Fruit fly (Drosophila melanogaster): ENCODE results near the gene CG17298.
A peak's percentile ranks its signal among the peaks of the same experiment; 100 is the strongest.

Gene CG17298

DNA sequence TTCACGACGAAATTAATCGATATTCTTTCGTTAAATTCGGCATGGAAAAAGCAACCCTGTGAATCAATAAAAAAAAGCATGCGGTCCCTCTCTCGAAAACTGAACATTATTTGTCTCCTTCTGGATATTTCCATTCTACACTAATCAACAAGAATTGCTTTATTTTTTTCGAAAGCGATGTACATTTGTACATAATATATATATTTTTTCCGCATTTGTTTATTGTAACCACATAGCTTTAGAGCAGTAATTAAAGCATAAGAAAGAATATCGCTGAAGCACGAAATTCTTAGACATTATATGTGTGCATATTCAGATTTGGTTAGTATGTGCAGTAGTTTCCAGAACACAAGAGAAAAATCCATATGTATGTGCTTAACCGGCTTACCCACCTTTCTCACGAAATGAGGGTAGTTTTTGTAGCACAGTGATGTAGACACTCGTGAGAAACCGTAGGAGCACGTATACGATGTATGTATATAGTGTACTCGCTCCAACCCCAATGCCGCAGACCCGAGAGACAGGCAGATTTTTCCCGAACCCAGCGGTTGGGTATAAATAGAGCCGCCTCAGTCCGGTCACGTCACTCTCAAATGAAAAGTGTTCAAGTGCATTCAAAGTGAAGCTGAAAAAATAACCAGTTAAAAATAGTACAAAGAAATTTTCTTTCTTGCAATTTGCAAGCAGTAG is 13.2 kb downstream of the CG17298 start (continued):
- peak; percentile 83 for TF ChIP-seq CG9437 (GFP tag; optimal IDR thresholded peaks at IDR 0.05)
- TF ChIP-seq CG31224 (GFP tag; IDR thresholded peaks at IDR 0.05) = no peak
- TF ChIP-seq bbx (GFP tag; IDR thresholded peaks at IDR 0.05; ENCODE audit: partially characterized antibody) = no peak
- TF ChIP-seq CG10321 (GFP tag; IDR thresholded peaks at IDR 0.05) = no peak
- TF ChIP-seq CG6683 (GFP tag; optimal IDR thresholded peaks at IDR 0.05) = peak; percentile 68
- TF ChIP-seq toy (GFP tag; IDR thresholded peaks at IDR 0.05) = no peak
- peak; percentile 83 for TF ChIP-seq phol (tag; optimal IDR thresholded peaks at IDR 0.05)
- peak; percentile 93 for TF ChIP-seq CG10147 (GFP tag; optimal IDR thresholded peaks at IDR 0.05)
- TF ChIP-seq zf30C (GFP tag; optimal IDR thresholded peaks at IDR 0.05) = no peak
- TF ChIP-seq CkIIα-i1 (GFP tag; IDR thresholded peaks at IDR 0.05) = no peak
- TF ChIP-seq CG5953 (GFP tag; IDR thresholded peaks at IDR 0.05) = no peak
- TF ChIP-seq CG9215 (GFP tag; IDR thresholded peaks at IDR 0.05) = no peak
- TF ChIP-seq CG13123 (GFP tag; optimal IDR thresholded peaks at IDR 0.05) = peak; percentile 60
- TF ChIP-seq Sin3A (optimal IDR thresholded peaks at IDR 0.05) = no peak
- TF ChIP-seq fd64A (GFP tag; optimal IDR thresholded peaks at IDR 0.05) = peak; percentile 14
- TF ChIP-seq CG4282 (GFP tag; optimal IDR thresholded peaks at IDR 0.05) = no peak
- TF ChIP-seq lola (GFP tag; optimal IDR thresholded peaks at IDR 0.05) = peak in 1 of 3 experiments; percentile 89
- TF ChIP-seq Hr51 (GFP tag; optimal IDR thresholded peaks at IDR 0.05) = peak; percentile 73 to 90
- TF ChIP-seq Gsc (GFP tag; IDR thresholded peaks at IDR 0.05) = no peak
- TF ChIP-seq CG17802 (tag; optimal IDR thresholded peaks at IDR 0.05) = no peak
- TF ChIP-seq pros (GFP tag; optimal IDR thresholded peaks at IDR 0.05) = peak; percentile 69
- TF ChIP-seq MTF-1 (GFP tag; optimal IDR thresholded peaks at IDR 0.05; ENCODE audit: borderline replicate concordance) = peak; percentile 60
- no peak for TF ChIP-seq CG14965 (GFP tag; optimal IDR thresholded peaks at IDR 0.05; ENCODE audit: borderline replicate concordance)
- TF ChIP-seq HmgD (GFP tag; optimal IDR thresholded peaks at IDR 0.05) = peak; percentile 74
- TF ChIP-seq abd-A (tag; optimal IDR thresholded peaks at IDR 0.05) = peak; percentile 91
- peak; percentile 61 for TF ChIP-seq psq (GFP tag; optimal IDR thresholded peaks at IDR 0.05)
- TF ChIP-seq cwo (GFP tag; optimal IDR thresholded peaks at IDR 0.05) = peak; percentile 90
- no peak for TF ChIP-seq CG10565 (GFP tag; optimal IDR thresholded peaks at IDR 0.05)
- no peak for TF ChIP-seq emc (GFP tag; optimal IDR thresholded peaks at IDR 0.05)
- no peak for TF ChIP-seq pnt (GFP tag; optimal IDR thresholded peaks at IDR 0.05)
- peak; percentile 91 for TF ChIP-seq CG13296 (GFP tag; optimal IDR thresholded peaks at IDR 0.05)
- no peak for TF ChIP-seq prd (optimal IDR thresholded peaks at IDR 0.05)
- no peak for TF ChIP-seq prd (GFP tag; IDR thresholded peaks at IDR 0.05)
- peak; percentile 85 for TF ChIP-seq dmrt11E (tag; optimal IDR thresholded peaks at IDR 0.05)
- no peak for TF ChIP-seq CG2129 (GFP tag; IDR thresholded peaks at IDR 0.05; ENCODE audit: partially characterized antibody)
- TF ChIP-seq CG13624 (GFP tag; optimal IDR thresholded peaks at IDR 0.05) = peak; percentile 71
- TF ChIP-seq tin (GFP tag; optimal IDR thresholded peaks at IDR 0.05) = peak; percentile 73
- TF ChIP-seq Spps (tag; optimal IDR thresholded peaks at IDR 0.05) = peak; percentile 20
- peak; percentile 47 for TF ChIP-seq CG7271 (tag; optimal IDR thresholded peaks at IDR 0.05)
- TF ChIP-seq Dll (GFP tag; IDR thresholded peaks at IDR 0.05; ENCODE audit: partially characterized antibody) = no peak
- peak; percentile 79 for TF ChIP-seq CG12071 (GFP tag; optimal IDR thresholded peaks at IDR 0.05)
- no peak for TF ChIP-seq CG9932 (GFP tag; IDR thresholded peaks at IDR 0.05)
- no peak for TF ChIP-seq chinmo (GFP tag; IDR thresholded peaks at IDR 0.05; ENCODE audit: partially characterized antibody)
- TF ChIP-seq bcd (GFP tag; optimal IDR thresholded peaks at IDR 0.05) = peak; percentile 85
- peak; percentile 68 for TF ChIP-seq CG30431 (GFP tag; optimal IDR thresholded peaks at IDR 0.05)
- TF ChIP-seq corto (GFP tag; optimal IDR thresholded peaks at IDR 0.05) = peak; percentile 68
- no peak for TF ChIP-seq Atf6 (GFP tag; IDR thresholded peaks at IDR 0.05)
- peak; percentile 90 for TF ChIP-seq Hand (GFP tag; optimal IDR thresholded peaks at IDR 0.05)
- no peak for TF ChIP-seq CG32772 (GFP tag; IDR thresholded peaks at IDR 0.05)

Measured in whole organism, embryonic.